Worm (Caenorhabditis elegans) whole organism, early embryonic: Measurements from ENCODE around the gene F37B12.1.

Source experiments
- B0310.2 ChIP-seq: sonication (generic microtip); optimal IDR thresholded peaks from 2 replicates; lab custom pipeline; 2016; ENCODE audit warnings: mild to moderate bottlenecking, missing genetic modification characterization, missing compliant biosample characterization
- F13C5.2 ChIP-seq: sonication (generic microtip); optimal IDR thresholded peaks from 2 replicates; lab custom pipeline; 2017; ENCODE audit warnings: mild to moderate bottlenecking, missing genetic modification characterization, inconsistent platforms, missing compliant biosample characterization
- aly-1 ChIP-seq: sonication (generic microtip); optimal IDR thresholded peaks from 2 replicates; lab custom pipeline; 2016; ENCODE audit warnings: missing genetic modification characterization, missing compliant biosample characterization
- ama-1 ChIP-seq: fragments of 150-350 bp; optimal IDR thresholded peaks from 2 replicates; lab custom pipeline; 2014
- ceh-13 ChIP-seq: fragments of 200-800 bp; sonication (Bioruptor generic); optimal IDR thresholded peaks from 2 replicates; lab custom pipeline; 2018; ENCODE audit warnings: mild to moderate bottlenecking, missing genetic modification characterization, missing compliant biosample characterization
- ceh-36 ChIP-seq: sonication (generic microtip); optimal IDR thresholded peaks from 2 replicates; lab custom pipeline; 2016; ENCODE audit warnings: missing genetic modification characterization, inconsistent platforms, missing compliant biosample characterization
- ets-7 ChIP-seq: sonication (generic microtip); optimal IDR thresholded peaks from 2 replicates; lab custom pipeline; 2016; ENCODE audit warnings: missing genotype, missing genetic modification characterization, missing compliant biosample characterization
- flt-1 ChIP-seq: fragments of 200-800 bp; sonication (Bioruptor generic); IDR thresholded peaks from 2 replicates; pipeline ENCODE4 v1.3.6; 2022; ENCODE audit warnings: missing genetic modification characterization, missing compliant biosample characterization
- hmbx-1 ChIP-seq: sonication (generic microtip); optimal IDR thresholded peaks from 2 replicates; lab custom pipeline; 2016; ENCODE audit warnings: mild to moderate bottlenecking, missing genetic modification characterization, missing compliant biosample characterization
- hmg-4 ChIP-seq: fragments of 200-800 bp; sonication (Bioruptor generic); optimal IDR thresholded peaks from 2 replicates; lab custom pipeline; 2018; ENCODE audit warnings: mild to moderate bottlenecking, missing genetic modification characterization, missing compliant biosample characterization
- hnd-1 ChIP-seq: sonication (generic microtip); optimal IDR thresholded peaks from 2 replicates; lab custom pipeline; 2016; ENCODE audit warnings: missing genetic modification characterization, missing compliant biosample characterization
- pes-1 ChIP-seq: fragments of 200-800 bp; sonication (Bioruptor generic); IDR thresholded peaks from 2 replicates; pipeline ENCODE4 v1.3.6; 2022; ENCODE audit warnings: missing genetic modification reagents, missing genetic modification characterization, missing compliant biosample characterization
- scrt-1 ChIP-seq: fragments of 200-800 bp; sonication (Bioruptor generic); IDR thresholded peaks from 2 replicates; pipeline ENCODE4 v1.3.6; 2022; ENCODE audit warnings: missing genetic modification characterization, missing compliant biosample characterization
- sea-1 ChIP-seq: fragments of 200-800 bp; sonication (Bioruptor generic); conservative IDR thresholded peaks from 2 replicates; pipeline ENCODE4 v1.3.6; 2022; ENCODE audit warnings: missing genetic modification characterization, missing compliant biosample characterization
- tbx-11 ChIP-seq: fragments of 200-800 bp; sonication (Bioruptor generic); IDR thresholded peaks from 2 replicates; pipeline ENCODE4 v1.3.6; 2022; ENCODE audit warnings: missing genetic modification characterization, missing compliant biosample characterization
- tbx-37 ChIP-seq: fragments of 200-800 bp; sonication (Bioruptor generic); conservative IDR thresholded peaks from 2 replicates; pipeline ENCODE4 v1.3.6; 2022; ENCODE audit warnings: missing genetic modification reagents, missing genetic modification characterization, missing compliant biosample characterization
- tra-4 ChIP-seq: sonication (generic microtip); optimal IDR thresholded peaks from 2 replicates; lab custom pipeline; 2017; ENCODE audit warnings: missing genetic modification characterization, missing compliant biosample characterization

Gene F37B12.1

ce11 chrII:9064437-9064836, 35.4 kb upstream of the F37B12.1 start:
- TF ChIP-seq scrt-1 (no peak), aly-1 (tag; lab: Kevin White, UChicago) (no peak), flt-1 (no peak), pes-1 (GFP tag; lab: Robert Waterston, UW) (no peak), tra-4 (tag; lab: Kevin White, UChicago) (no peak), hmbx-1 (tag; lab: Kevin White, UChicago) (no peak), F13C5.2 (tag; lab: Kevin White, UChicago) (no peak), ceh-13 (GFP tag; lab: Kevin White, UChicago) (no peak), tbx-37 (GFP tag; lab: Robert Waterston, UW) (no peak), ama-1 (lab: Kevin White, UChicago) (no peak)

- TF ChIP-seq pes-1 (GFP tag; lab: Robert Waterston, UW) (peak; percentile 46; the same call in 1 of the 2 replicates), sea-1 (GFP tag; lab: Robert Waterston, UW) (no peak)
Observed at ce11 chrII:9063350-9063749, 34.3 kb upstream of the F37B12.1 start.

- TF ChIP-seq F13C5.2 (tag; lab: Kevin White, UChicago) = no peak
- TF ChIP-seq hmg-4 (GFP tag; lab: Kevin White, UChicago) = no peak
- TF ChIP-seq aly-1 (tag; lab: Kevin White, UChicago) = no peak
- no peak for TF ChIP-seq tbx-37 (GFP tag; lab: Robert Waterston, UW)
- TF ChIP-seq hmbx-1 (tag; lab: Kevin White, UChicago) = no peak
- TF ChIP-seq hnd-1 (tag; lab: Kevin White, UChicago) = no peak
- TF ChIP-seq flt-1 = no peak
- no peak for TF ChIP-seq ama-1 (lab: Kevin White, UChicago)
- TF ChIP-seq B0310.2 (tag; lab: Kevin White, UChicago) = no peak
- no peak for TF ChIP-seq tbx-11 (GFP tag; lab: Robert Waterston, UW)
- no peak for TF ChIP-seq ets-7 (tag; lab: Kevin White, UChicago)
Observed at ce11 chrII:9062261-9062948, 33.3 kb upstream of the F37B12.1 start.

ce11 chrII:9061557-9062183, 32.6 kb upstream of the F37B12.1 start:
- TF ChIP-seq B0310.2 (tag; lab: Kevin White, UChicago) (no peak), hmg-4 (GFP tag; lab: Kevin White, UChicago) (peak; percentile 22)

ce11 chrII:9061099-9061498, 32.0 kb upstream of the F37B12.1 start, which contains the start of gene T24B8.3:
Gene T24B8.3, minus strand, starts transcription at chrII:9061137.
- TF ChIP-seq tra-4 (tag; lab: Kevin White, UChicago) (no peak), ama-1 (lab: Kevin White, UChicago) (peak; percentile 43)

- TF ChIP-seq aly-1 (tag; lab: Kevin White, UChicago) (peak; percentile 85), flt-1 (no peak), ets-7 (tag; lab: Kevin White, UChicago) (no peak), B0310.2 (tag; lab: Kevin White, UChicago) (peak; percentile 51), hmbx-1 (tag; lab: Kevin White, UChicago) (no peak), tbx-11 (GFP tag; lab: Robert Waterston, UW) (no peak), tbx-37 (GFP tag; lab: Robert Waterston, UW) (no peak), hmg-4 (GFP tag; lab: Kevin White, UChicago) (peak; percentile 94), ceh-36 (tag; lab: Kevin White, UChicago) (peak; percentile 56), F13C5.2 (tag; lab: Kevin White, UChicago) (peak; percentile 80), pes-1 (GFP tag; lab: Robert Waterston, UW) (peak; percentile 72), scrt-1 (0 out of 2 replicates have a peak, but pooled peaks have one; percentile 34), ceh-13 (GFP tag; lab: Kevin White, UChicago) (no peak), tra-4 (tag; lab: Kevin White, UChicago) (peak; percentile 19), ama-1 (lab: Kevin White, UChicago) (peak; percentile 21), sea-1 (GFP tag; lab: Robert Waterston, UW) (peak; percentile 68), hnd-1 (tag; lab: Kevin White, UChicago) (no peak)
Observed at ce11 chrII:9060332-9060840, 31.3 kb upstream of the F37B12.1 start.

ce11 chrII:9059010-9059409, 29.9 kb upstream of the F37B12.1 start:
- no peak for TF ChIP-seq hmbx-1 (tag; lab: Kevin White, UChicago)
- no peak for TF ChIP-seq flt-1
- no peak for TF ChIP-seq tbx-37 (GFP tag; lab: Robert Waterston, UW)
- TF ChIP-seq ets-7 (tag; lab: Kevin White, UChicago) = no peak
- TF ChIP-seq ama-1 (lab: Kevin White, UChicago) = peak; percentile 79
- TF ChIP-seq scrt-1 = no peak
